Fruit fly (Drosophila melanogaster): ENCODE results near the gene CG17129.

CG17129 gene

DNA sequence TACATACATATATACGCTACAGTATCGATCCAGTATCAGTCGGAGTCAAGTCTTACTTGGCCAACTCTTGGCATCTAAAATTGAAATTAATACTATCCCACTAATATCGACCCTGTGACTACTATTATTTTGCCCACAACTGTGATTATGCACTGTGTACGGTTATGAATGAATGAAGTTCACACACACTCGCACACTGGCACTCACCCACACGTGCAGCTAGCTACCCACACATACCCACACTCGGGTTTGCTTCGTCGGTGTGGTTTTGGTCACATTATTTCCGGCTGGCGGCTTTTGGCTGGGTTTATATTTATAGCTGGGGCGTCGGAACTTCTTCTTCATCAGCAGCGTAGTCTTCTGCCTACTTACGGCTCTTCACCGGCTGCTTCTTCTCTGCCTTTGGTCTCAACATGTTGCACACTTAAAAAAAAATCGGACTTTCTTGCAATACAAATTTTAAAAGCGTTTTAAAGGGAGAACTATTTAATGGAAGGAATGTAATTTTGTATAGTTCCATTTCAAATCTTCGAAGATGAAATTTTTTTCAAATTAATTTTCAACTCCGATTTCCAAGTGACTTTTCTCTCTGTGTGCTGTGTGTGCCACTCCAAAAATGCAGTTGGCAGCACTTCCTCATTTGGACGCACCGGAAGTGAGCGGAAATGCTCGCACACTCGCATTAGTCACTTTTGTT, 45.7 kb downstream of the CG17129 start (continued):
- TF ChIP-seq ase (GFP tag; IDR thresholded peaks at IDR 0.05) (peak; percentile 87), H2.0 (GFP tag; IDR thresholded peaks at IDR 0.05) (peak; percentile 90), CG15696 (tag; optimal IDR thresholded peaks at IDR 0.05) (peak; percentile 93), Side (GFP tag; optimal IDR thresholded peaks at IDR 0.05) (peak; percentile 85), dmrt11E (tag; optimal IDR thresholded peaks at IDR 0.05) (peak; percentile 97), CG4730 (GFP tag; IDR thresholded peaks at IDR 0.05) (peak; percentile 86), ERR (GFP tag; optimal IDR thresholded peaks at IDR 0.05) (peak; percentile 73), lola (GFP tag; optimal IDR thresholded peaks at IDR 0.05) (peak in 1 of 3 experiments; percentile 96), CG15011 (GFP tag; optimal IDR thresholded peaks at IDR 0.05) (peak; percentile 73), Med (GFP tag) (peak; percentile 97), CG34376 (GFP tag; optimal IDR thresholded peaks at IDR 0.05) (no peak), CG5180 (GFP tag; optimal IDR thresholded peaks at IDR 0.05) (peak; percentile 63), luna (GFP tag; optimal IDR thresholded peaks at IDR 0.05) (no peak), ind (GFP tag; optimal IDR thresholded peaks at IDR 0.05) (peak; percentile 89), Oaz (GFP tag; IDR thresholded peaks at IDR 0.05) (peak; percentile 74), CG14441 (GFP tag; IDR thresholded peaks at IDR 0.05) (peak; percentile 87), E2f1 (GFP tag; IDR thresholded peaks at IDR 0.05) (peak; percentile 87), E2f2 (GFP tag; IDR thresholded peaks at IDR 0.05) (peak; percentile 72), klu (GFP tag; IDR thresholded peaks at IDR 0.05) (peak; percentile 71), CG8290 (GFP tag; optimal IDR thresholded peaks at IDR 0.05) (peak; percentile 93), CG8290 (tag; optimal IDR thresholded peaks at IDR 0.05) (peak; percentile 35 to 76), CG4404 (GFP tag; IDR thresholded peaks at IDR 0.05) (peak; percentile 92), Hr51 (GFP tag; optimal IDR thresholded peaks at IDR 0.05) (peak; percentile 79 to 91), CG13296 (GFP tag; optimal IDR thresholded peaks at IDR 0.05) (peak; percentile 42), twi (tag; optimal IDR thresholded peaks at IDR 0.05) (peak; percentile 82), Nf-YC (tag; optimal IDR thresholded peaks at IDR 0.05) (peak; percentile 26), Tbp (GFP tag; optimal IDR thresholded peaks at IDR 0.05) (no peak), CoRest (tag; optimal IDR thresholded peaks at IDR 0.05) (peak; percentile 93), tap (tag; optimal IDR thresholded peaks at IDR 0.05) (peak; percentile 91), CG9215 (GFP tag; IDR thresholded peaks at IDR 0.05) (peak; percentile 68), toy (GFP tag; IDR thresholded peaks at IDR 0.05) (peak; percentile 26; the same call in 1 of the 2 replicates), yki (optimal IDR thresholded peaks at IDR 0.05) (no peak), Mrtf (GFP tag; IDR thresholded peaks at IDR 0.05) (peak; percentile 87), CG1529 (GFP tag; optimal IDR thresholded peaks at IDR 0.05) (peak; percentile 93), CG16863 (GFP tag; optimal IDR thresholded peaks at IDR 0.05) (peak; percentile 92), tx (GFP tag; optimal IDR thresholded peaks at IDR 0.05) (peak; percentile 88), danr (GFP tag; IDR thresholded peaks at IDR 0.05) (peak; percentile 82), CG2129 (GFP tag; IDR thresholded peaks at IDR 0.05; ENCODE audit: partially characterized antibody) (no peak), chinmo (GFP tag; IDR thresholded peaks at IDR 0.05; ENCODE audit: partially characterized antibody) (0 out of 4 replicates have a peak, but pooled peaks have one; percentile 6), knrl (GFP tag; IDR thresholded peaks at IDR 0.05; ENCODE audit: partially characterized antibody) (no peak; the same call in 2 of the 3 replicates), wek (GFP tag; optimal IDR thresholded peaks at IDR 0.05) (peak; percentile 73), CG10462 (GFP tag; optimal IDR thresholded peaks at IDR 0.05) (peak; percentile 87), Dip3 (GFP tag; optimal IDR thresholded peaks at IDR 0.05) (peak; percentile 77), Lhr (GFP tag; optimal IDR thresholded peaks at IDR 0.05) (peak; percentile 88), al (GFP tag; IDR thresholded peaks at IDR 0.05) (no peak; the same call in 1 of the 2 replicates), bigmax (GFP tag; optimal IDR thresholded peaks at IDR 0.05) (no peak), pnt (GFP tag; optimal IDR thresholded peaks at IDR 0.05) (peak; percentile 94), her (GFP tag; optimal IDR thresholded peaks at IDR 0.05) (peak; percentile 89), lov (optimal IDR thresholded peaks at IDR 0.05) (no peak), lov (GFP tag; IDR thresholded peaks at IDR 0.05) (peak; percentile 96), ftz-f1 (GFP tag; optimal IDR thresholded peaks at IDR 0.05) (no peak)
